Fruit fly (Drosophila melanogaster) whole organism, prepupa: ENCODE data around the gene CG8135.

ENCODE experiments used
- acj6 ChIP-seq: fragments of 200-800 bp; sonication (Bioruptor generic); optimal IDR thresholded peaks from 3 replicates; lab custom pipeline; 2016; ENCODE audit warnings: missing biosample characterization, missing genetic modification characterization
- fd85E ChIP-seq: fragments of 200-800 bp; sonication (Bioruptor generic); optimal IDR thresholded peaks from 3 replicates; lab custom pipeline; 2016; ENCODE audit warnings: missing biosample characterization, missing genetic modification characterization

- TF ChIP-seq fd85E (GFP tag; lab: Kevin White, UChicago) (no peak), acj6 (GFP tag; lab: Kevin White, UChicago) (no peak)
These were observed 23.2 kb upstream of the CG8135 start for dm6 chr3R:9380970-9381369.
